Fruit fly (Drosophila melanogaster) whole organism, embryonic: Measurements from ENCODE around the gene CG11470.
A peak's percentile ranks its signal among the peaks of the same experiment; 100 is the strongest.

ENCODE experiments used
- CG10209 ChIP-seq: fragments of 200-800 bp; sonication (Bioruptor generic); optimal IDR thresholded peaks from 3 replicates; lab custom pipeline; 2017; ENCODE audit warnings: missing biosample characterization, mild to moderate bottlenecking, missing genetic modification characterization, missing genetic modification reagents
- CG10565 ChIP-seq: fragments of 200-800 bp; sonication (Bioruptor generic); optimal IDR thresholded peaks from 3 replicates; lab custom pipeline; 2016; ENCODE audit warnings: missing biosample characterization, mild to moderate bottlenecking, missing genetic modification characterization
- CG12071 ChIP-seq: fragments of 200-800 bp; sonication (Bioruptor generic); optimal IDR thresholded peaks from 3 replicates; lab custom pipeline; 2018; ENCODE audit warnings: missing biosample characterization, mild to moderate bottlenecking, missing genetic modification characterization
- CG13894 ChIP-seq: fragments of 200-800 bp; sonication (Bioruptor generic); optimal IDR thresholded peaks from 3 replicates; lab custom pipeline; 2018; ENCODE audit warnings: missing biosample characterization, mild to moderate bottlenecking, missing genetic modification characterization, moderate library complexity
- CG14667 ChIP-seq: fragments of 200-800 bp; sonication (Bioruptor generic); IDR thresholded peaks from 2 replicates; pipeline ENCODE4 v1.3.6; 2022; ENCODE audit warnings: missing biosample characterization, missing genetic modification characterization
- CG16863 ChIP-seq: fragments of 200-800 bp; sonication (Bioruptor generic); optimal IDR thresholded peaks from 3 replicates; lab custom pipeline; 2016; ENCODE audit warnings: missing biosample characterization, missing genetic modification characterization
- CG18764 ChIP-seq: fragments of 200-800 bp; sonication (Bioruptor generic); optimal IDR thresholded peaks from 3 replicates; lab custom pipeline; 2016; ENCODE audit warnings: missing biosample characterization, missing genetic modification characterization
- CG2875 ChIP-seq: fragments of 200-800 bp; sonication (Bioruptor generic); optimal IDR thresholded peaks from 2 replicates; lab custom pipeline; 2017; ENCODE audit warnings: missing biosample characterization, mild to moderate bottlenecking, missing genetic modification characterization, missing genetic modification reagents
- CG3847 ChIP-seq: fragments of 200-800 bp; sonication (Bioruptor generic); IDR thresholded peaks from 2 replicates; pipeline ENCODE4 v1.3.6; 2022; ENCODE audit warnings: missing biosample characterization, missing genetic modification characterization
- CG42726 ChIP-seq: fragments of 200-800 bp; sonication (Bioruptor generic); IDR thresholded peaks from 2 replicates; pipeline ENCODE4 v1.3.6; 2022; ENCODE audit warnings: missing biosample characterization, missing genetic modification characterization; ENCODE audit not compliant: partially characterized antibody
- CG4707 ChIP-seq: fragments of 200-800 bp; sonication (Bioruptor generic); optimal IDR thresholded peaks from 2 replicates; lab custom pipeline; 2018; ENCODE audit warnings: missing biosample characterization, mild to moderate bottlenecking, missing genetic modification characterization, moderate library complexity
- CG4820 ChIP-seq: fragments of 200-800 bp; sonication (Bioruptor generic); optimal IDR thresholded peaks from 3 replicates; lab custom pipeline; 2016; ENCODE audit warnings: missing biosample characterization, missing genetic modification characterization
- CG5245 ChIP-seq: fragments of 200-800 bp; sonication (Bioruptor generic); optimal IDR thresholded peaks from 3 replicates; lab custom pipeline; 2016; ENCODE audit warnings: missing biosample characterization, missing genetic modification characterization
- CG7556 ChIP-seq: fragments of 200-800 bp; sonication (Bioruptor generic); optimal IDR thresholded peaks from 2 replicates; lab custom pipeline; 2017; ENCODE audit warnings: missing biosample characterization, mild to moderate bottlenecking, missing genetic modification characterization
- CG8765 ChIP-seq: fragments of 200-800 bp; sonication (Bioruptor generic); IDR thresholded peaks from 2 replicates; pipeline ENCODE4 v1.3.6; 2022; ENCODE audit warnings: missing biosample characterization, missing genetic modification characterization
- CG8924 ChIP-seq: fragments of 200-800 bp; optimal IDR thresholded peaks from 3 replicates; lab custom pipeline; 2019; ENCODE audit warnings: missing biosample characterization, mild to moderate bottlenecking, missing genetic modification characterization, moderate library complexity
- CG9797 ChIP-seq: fragments of 200-800 bp; sonication (Bioruptor generic); optimal IDR thresholded peaks from 3 replicates; lab custom pipeline; 2018; ENCODE audit warnings: missing biosample characterization, mild to moderate bottlenecking, missing genetic modification characterization
- CG9876 ChIP-seq: fragments of 200-800 bp; sonication (Bioruptor generic); optimal IDR thresholded peaks from 2 replicates; lab custom pipeline; 2016; ENCODE audit warnings: missing biosample characterization, missing genetic modification characterization
- Dad ChIP-seq: fragments of 200-800 bp; sonication (Bioruptor generic); optimal IDR thresholded peaks from 3 replicates; lab custom pipeline; 2016; ENCODE audit warnings: missing biosample characterization, missing genetic modification characterization
- Ets97D ChIP-seq: fragments of 200-800 bp; sonication (Bioruptor generic); optimal IDR thresholded peaks from 3 replicates; lab custom pipeline; 2016; ENCODE audit warnings: missing biosample characterization, missing genetic modification characterization
- Fer3 ChIP-seq: fragments of 200-800 bp; sonication (Bioruptor generic); optimal IDR thresholded peaks from 2 replicates; lab custom pipeline; 2018; ENCODE audit warnings: missing biosample characterization, mild to moderate bottlenecking, missing genetic modification characterization, moderate library complexity
- H2.0 ChIP-seq: fragments of 200-800 bp; sonication (Bioruptor generic); IDR thresholded peaks from 2 replicates; pipeline ENCODE4 v1.3.6; 2022; ENCODE audit warnings: missing biosample characterization, missing genetic modification characterization
- HLHmδ ChIP-seq: fragments of 200-800 bp; sonication (Bioruptor generic); optimal IDR thresholded peaks from 2 replicates; lab custom pipeline; 2018; ENCODE audit warnings: missing biosample characterization, mild to moderate bottlenecking, missing genetic modification characterization, moderate library complexity
- MESR4 ChIP-seq: fragments of 200-800 bp; sonication (Bioruptor generic); optimal IDR thresholded peaks from 2 replicates; lab custom pipeline; 2018; ENCODE audit warnings: missing biosample characterization, mild to moderate bottlenecking, missing genetic modification characterization, moderate library complexity
- Mrtf ChIP-seq: fragments of 200-800 bp; sonication (Bioruptor generic); IDR thresholded peaks from 3 replicates; pipeline ENCODE4 v1.3.6; 2022; ENCODE audit warnings: missing biosample characterization, missing genetic modification characterization
- Myb ChIP-seq: fragments of 200-800 bp; sonication (Bioruptor generic); optimal IDR thresholded peaks from 2 replicates; lab custom pipeline; 2016; ENCODE audit warnings: missing biosample characterization, missing genetic modification characterization
- NC2α ChIP-seq: fragments of 200-800 bp; sonication (Bioruptor generic); optimal IDR thresholded peaks from 2 replicates; lab custom pipeline; 2016; ENCODE audit warnings: missing biosample characterization, missing genetic modification characterization
- Oli ChIP-seq: fragments of 200-800 bp; sonication (Bioruptor generic); optimal IDR thresholded peaks from 2 replicates; lab custom pipeline; 2018; ENCODE audit warnings: missing biosample characterization, mild to moderate bottlenecking, missing genetic modification characterization, moderate library complexity
- Ravus ChIP-seq: fragments of 200-800 bp; sonication (Bioruptor generic); IDR thresholded peaks from 2 replicates; pipeline ENCODE4 v1.3.6; 2022; ENCODE audit warnings: missing biosample characterization, missing genetic modification characterization
- ase ChIP-seq: fragments of 200-800 bp; sonication (Bioruptor generic); IDR thresholded peaks from 3 replicates; pipeline ENCODE4 v1.3.6; 2022; ENCODE audit warnings: missing biosample characterization, missing genetic modification characterization
- da ChIP-seq: fragments of 200-800 bp; sonication (Bioruptor generic); optimal IDR thresholded peaks from 2 replicates; lab custom pipeline; 2016; ENCODE audit warnings: missing biosample characterization, missing genetic modification characterization
- dmrt99B ChIP-seq: fragments of 200-800 bp; sonication (Bioruptor generic); optimal IDR thresholded peaks from 2 replicates; lab custom pipeline; 2018; ENCODE audit warnings: missing biosample characterization, mild to moderate bottlenecking, missing genetic modification characterization, moderate library complexity
- emc ChIP-seq: fragments of 200-800 bp; sonication (Bioruptor generic); optimal IDR thresholded peaks from 2 replicates; lab custom pipeline; 2016; ENCODE audit warnings: missing biosample characterization, missing genetic modification characterization
- fd3F ChIP-seq: fragments of 200-800 bp; sonication (Bioruptor generic); optimal IDR thresholded peaks from 2 replicates; lab custom pipeline; 2018; ENCODE audit warnings: missing biosample characterization, mild to moderate bottlenecking, missing genetic modification characterization, moderate library complexity
- fd64A ChIP-seq: fragments of 200-800 bp; sonication (Bioruptor generic); optimal IDR thresholded peaks from 3 replicates; lab custom pipeline; 2018; ENCODE audit warnings: missing biosample characterization, mild to moderate bottlenecking, missing genetic modification characterization
- fru ChIP-seq: fragments of >200 bp; optimal IDR thresholded peaks from 2 replicates; lab custom pipeline; 2017
- ind ChIP-seq: fragments of 200-800 bp; sonication (Bioruptor generic); optimal IDR thresholded peaks from 3 replicates; lab custom pipeline; 2016; ENCODE audit warnings: missing biosample characterization, missing genetic modification characterization
- insv ChIP-seq, 2 experiments: fragments of 200-800 bp; sonication (Bioruptor generic); optimal IDR thresholded peaks; 3 replicates each; lab custom pipeline; 2016 to 2018; ENCODE audit warnings: missing biosample characterization in 2 of 2, missing genetic modification characterization in 2 of 2
- lmd ChIP-seq: fragments of 200-800 bp; sonication (Bioruptor generic); IDR thresholded peaks from 2 replicates; pipeline ENCODE4 v1.3.6; 2022; ENCODE audit warnings: missing biosample characterization, missing genetic modification characterization
- mam ChIP-seq: fragments of 200-800 bp; sonication (Bioruptor generic); optimal IDR thresholded peaks from 3 replicates; lab custom pipeline; 2016; ENCODE audit warnings: missing biosample characterization, missing genetic modification characterization
- odd ChIP-seq: fragments of 200-800 bp; sonication (Bioruptor generic); optimal IDR thresholded peaks from 2 replicates; lab custom pipeline; 2017; ENCODE audit warnings: missing biosample characterization, mild to moderate bottlenecking, missing genetic modification characterization
- pum ChIP-seq: fragments of 200-800 bp; sonication (Bioruptor generic); optimal IDR thresholded peaks from 2 replicates; lab custom pipeline; 2016; ENCODE audit warnings: missing biosample characterization, missing genetic modification characterization
- ranshi ChIP-seq: fragments of 200-800 bp; sonication (Bioruptor generic); IDR thresholded peaks from 2 replicates; pipeline ENCODE4 v1.3.6; 2022; ENCODE audit warnings: missing biosample characterization, missing genetic modification characterization
- scrt ChIP-seq: fragments of 200-800 bp; sonication (Bioruptor generic); optimal IDR thresholded peaks from 2 replicates; lab custom pipeline; 2018; ENCODE audit warnings: missing biosample characterization, mild to moderate bottlenecking, missing genetic modification characterization, moderate library complexity
- sr ChIP-seq: fragments of 200-800 bp; sonication (Bioruptor generic); IDR thresholded peaks from 3 replicates; pipeline ENCODE4 v1.3.6; 2022; ENCODE audit warnings: missing biosample characterization, missing genetic modification characterization
- stwl ChIP-seq: fragments of 200-800 bp; sonication (Bioruptor generic); optimal IDR thresholded peaks from 3 replicates; lab custom pipeline; 2018; ENCODE audit warnings: missing biosample characterization, mild to moderate bottlenecking, missing genetic modification characterization, moderate library complexity
- tll ChIP-seq, 2 experiments: fragments of 200-800 bp in 1 of 2; fragments of >200 bp in 1 of 2; sonication (Bioruptor generic) in 1 of 2; optimal IDR thresholded peaks; 2 replicates each; lab custom pipeline; 2017 to 2019; ENCODE audit warnings: missing biosample characterization in 2 of 2, missing genetic modification characterization in 2 of 2, mild to moderate bottlenecking in 1 of 2, moderate library complexity in 1 of 2
- trem ChIP-seq: fragments of 200-800 bp; optimal IDR thresholded peaks from 3 replicates; lab custom pipeline; 2019; ENCODE audit warnings: missing biosample characterization, mild to moderate bottlenecking, missing genetic modification characterization, moderate library complexity
- trh ChIP-seq: fragments of 200-800 bp; sonication (Bioruptor generic); optimal IDR thresholded peaks from 2 replicates; lab custom pipeline; 2016; ENCODE audit warnings: missing biosample characterization, missing genetic modification characterization
- zen ChIP-seq: fragments of 200-800 bp; sonication (Bioruptor generic); optimal IDR thresholded peaks from 3 replicates; lab custom pipeline; 2018; ENCODE audit warnings: missing biosample characterization, mild to moderate bottlenecking, missing genetic modification characterization, moderate library complexity

The CG11470 gene

DNA sequence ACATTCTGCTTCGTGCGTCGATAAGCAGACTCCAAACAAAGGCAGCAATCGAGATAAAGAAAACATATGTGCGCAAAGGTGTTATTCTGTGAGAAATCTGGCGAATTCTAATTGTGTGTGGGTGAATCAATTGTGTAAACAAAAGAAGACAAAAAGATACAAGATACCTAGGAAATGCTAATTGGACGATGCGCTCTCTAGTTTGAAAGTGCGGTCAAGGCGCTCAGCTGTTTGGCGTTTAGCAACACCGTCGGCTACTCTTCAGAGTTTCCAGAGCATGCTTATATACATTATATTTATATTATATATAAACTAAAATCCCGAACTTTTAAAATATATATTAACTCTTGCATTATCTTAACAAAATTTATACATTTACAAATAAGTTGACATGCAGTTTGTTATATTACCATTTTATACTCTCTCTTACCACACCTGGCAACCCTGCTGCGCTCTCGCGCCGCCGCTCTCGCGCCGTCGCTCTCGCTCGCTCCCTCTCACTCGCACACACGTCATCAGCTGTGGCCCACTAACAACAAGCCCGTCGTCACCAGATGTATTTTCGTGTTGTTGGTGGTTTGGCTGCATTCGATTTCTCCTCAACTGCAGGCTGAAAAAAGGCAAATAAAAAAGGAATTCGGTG, 29.1 kb upstream of the CG11470 start, which contains the start of gene CG1907 (continued):
- TF ChIP-seq CG12071 (GFP tag; lab: Kevin White, UChicago): peak; percentile 90
- peak; percentile 58 for TF ChIP-seq emc
- TF ChIP-seq trem (tag; lab: Kevin White, UChicago): peak; percentile 96
- peak in 1 of 2 experiments; percentile 86 for TF ChIP-seq tll (GFP tag; optimal IDR thresholded peaks at IDR 0.05; lab: Kevin White, UChicago)
- peak; percentile 96 for TF ChIP-seq stwl (tag; lab: Kevin White, UChicago)
- TF ChIP-seq sr (GFP tag; lab: Robert Waterston, UW): peak; percentile 83; the same call in 2 of the 3 replicates
- peak; percentile 98 for TF ChIP-seq CG14667 (GFP tag; lab: Robert Waterston, UW)
- peak; percentile 98 for TF ChIP-seq Oli (tag; lab: Kevin White, UChicago)
- TF ChIP-seq ase (GFP tag; lab: Robert Waterston, UW): peak; percentile 98
- peak; percentile 94 for TF ChIP-seq fd64A (GFP tag; lab: Kevin White, UChicago)
- TF ChIP-seq ranshi (GFP tag; lab: Robert Waterston, UW): peak; percentile 99
- TF ChIP-seq dmrt99B (tag; lab: Kevin White, UChicago): peak; percentile 97
- TF ChIP-seq ind (GFP tag; lab: Kevin White, UChicago): peak; percentile 98
- peak; percentile 98 for TF ChIP-seq H2.0 (GFP tag; lab: Robert Waterston, UW)
- TF ChIP-seq CG4707: peak; percentile 85
- no peak for TF ChIP-seq fru (lab: Kevin White, UChicago)
- peak; percentile 55 for TF ChIP-seq NC2α
- no peak for TF ChIP-seq HLHmδ (GFP tag; lab: Kevin White, UChicago)
- TF ChIP-seq zen (tag; lab: Kevin White, UChicago): peak; percentile 98
- no peak for TF ChIP-seq CG42726 (GFP tag; lab: Robert Waterston, UW)
- TF ChIP-seq Dad (GFP tag; lab: Kevin White, UChicago): peak; percentile 85
- TF ChIP-seq CG10209 (GFP tag; lab: Kevin White, UChicago): peak; percentile 98
- TF ChIP-seq Fer3 (tag; lab: Kevin White, UChicago): peak; percentile 98
- TF ChIP-seq CG9876: peak; percentile 75
- peak; percentile 86 for TF ChIP-seq pum (GFP tag; lab: Kevin White, UChicago)
- TF ChIP-seq CG13894 (tag; lab: Kevin White, UChicago): peak; percentile 97
- peak; percentile 76 to 98 for TF ChIP-seq insv (GFP tag; optimal IDR thresholded peaks at IDR 0.05; lab: Kevin White, UChicago)
- peak; percentile 97 for TF ChIP-seq CG8765 (GFP tag; lab: Robert Waterston, UW)
- peak; percentile 78 for TF ChIP-seq CG16863 (GFP tag; lab: Kevin White, UChicago)
- TF ChIP-seq trh (GFP tag; lab: Kevin White, UChicago): peak; percentile 92
- TF ChIP-seq CG2875: peak; percentile 96
- TF ChIP-seq CG10565: peak; percentile 88
- peak; percentile 96 for TF ChIP-seq CG5245
- TF ChIP-seq CG4820 (GFP tag; lab: Kevin White, UChicago): peak; percentile 98
- no peak for TF ChIP-seq da (GFP tag; lab: Kevin White, UChicago)
- peak; percentile 97 for TF ChIP-seq odd
- peak; percentile 99 for TF ChIP-seq CG7556 (GFP tag; lab: Kevin White, UChicago)
- peak; percentile 98 for TF ChIP-seq lmd
- TF ChIP-seq CG3847 (GFP tag; lab: Robert Waterston, UW): peak; percentile 98
- TF ChIP-seq CG8924 (tag; lab: Kevin White, UChicago): peak; percentile 99
- peak; percentile 96 for TF ChIP-seq fd3F
- TF ChIP-seq mam (GFP tag; lab: Kevin White, UChicago): peak; percentile 88
- peak; percentile 45 for TF ChIP-seq MESR4
- TF ChIP-seq scrt: peak; percentile 95
- peak; percentile 64 for TF ChIP-seq Ets97D (GFP tag; lab: Kevin White, UChicago)
- peak; percentile 97 for TF ChIP-seq CG18764
- peak; percentile 97 for TF ChIP-seq Mrtf (GFP tag; lab: Robert Waterston, UW)
- TF ChIP-seq Ravus: peak; percentile 94
- TF ChIP-seq CG9797 (GFP tag; lab: Kevin White, UChicago): peak; percentile 61
- TF ChIP-seq Myb: peak; percentile 64
